Worm (Caenorhabditis elegans): ENCODE measurements around the gene fbxa-150.

ce11 chrV:20517005-20517404 is 5.4 kb upstream of the fbxa-150 start:
- TF ChIP-seq nfya-1 (tag; optimal IDR thresholded peaks at IDR 0.05; ENCODE audit: insufficient read depth) (no peak), nhr-11 (tag; optimal IDR thresholded peaks at IDR 0.05) (no peak), zag-1 (tag; optimal IDR thresholded peaks at IDR 0.05) (no peak), lin-39 (tag; optimal IDR thresholded peaks at IDR 0.05) (no peak), aly-2 (tag; optimal IDR thresholded peaks at IDR 0.05) (no peak), elt-3 (tag; optimal IDR thresholded peaks at IDR 0.05) (no peak), tbx-2 (tag; optimal IDR thresholded peaks at IDR 0.05) (no peak), ztf-11 (tag; optimal IDR thresholded peaks at IDR 0.05) (no peak), lsy-12 (tag; optimal IDR thresholded peaks at IDR 0.05) (no peak), nhr-67 (tag; optimal IDR thresholded peaks at IDR 0.05) (no peak), nhr-23 (tag; optimal IDR thresholded peaks at IDR 0.05) (no peak), ZK546.5 (tag; optimal IDR thresholded peaks at IDR 0.05) (no peak), unc-39 (tag; optimal IDR thresholded peaks at IDR 0.05) (no peak)
